Fruit fly (Drosophila melanogaster) whole organism, embryonic: ENCODE measurements around the gene Acn.

Experiments used
- Adf1 ChIP-seq: fragments of 200-800 bp; sonication (Bioruptor generic); IDR thresholded peaks from 2 replicates; pipeline ENCODE4 v1.3.6; 2022; ENCODE audit warnings: missing biosample characterization, missing genetic modification characterization
- B-H2 ChIP-seq: fragments of 200-800 bp; sonication (Bioruptor generic); optimal IDR thresholded peaks from 2 replicates; lab custom pipeline; 2018; ENCODE audit warnings: missing biosample characterization, mild to moderate bottlenecking, missing genetic modification characterization
- CG10274 ChIP-seq: fragments of 200-800 bp; sonication (Bioruptor generic); optimal IDR thresholded peaks from 3 replicates; lab custom pipeline; 2017; ENCODE audit warnings: missing biosample characterization, mild to moderate bottlenecking, missing genetic modification characterization
- CG10543 ChIP-seq: fragments of 200-800 bp; sonication (Bioruptor generic); optimal IDR thresholded peaks from 3 replicates; lab custom pipeline; 2017; ENCODE audit warnings: missing biosample characterization, mild to moderate bottlenecking, missing genetic modification characterization, moderate library complexity
- CG10654 ChIP-seq: fragments of 200-800 bp; sonication (Bioruptor generic); optimal IDR thresholded peaks from 2 replicates; lab custom pipeline; 2016; ENCODE audit warnings: missing biosample characterization, missing genetic modification characterization
- CG1233 ChIP-seq: fragments of 200-800 bp; sonication (Bioruptor generic); optimal IDR thresholded peaks from 4 replicates; lab custom pipeline; 2018; ENCODE audit warnings: missing biosample characterization, mild to moderate bottlenecking, missing genetic modification characterization
- CG13287 ChIP-seq: fragments of 200-800 bp; sonication (Bioruptor generic); IDR thresholded peaks from 2 replicates; pipeline ENCODE4 v1.3.6; 2022; ENCODE audit warnings: missing biosample characterization, missing genetic modification characterization; ENCODE audit not compliant: partially characterized antibody
- CG13775 ChIP-seq: fragments of 200-800 bp; sonication (Bioruptor generic); optimal IDR thresholded peaks from 3 replicates; lab custom pipeline; 2017; ENCODE audit warnings: missing biosample characterization, mild to moderate bottlenecking, missing genetic modification characterization
- CG13894 ChIP-seq: fragments of 200-800 bp; sonication (Bioruptor generic); optimal IDR thresholded peaks from 3 replicates; lab custom pipeline; 2018; ENCODE audit warnings: missing biosample characterization, mild to moderate bottlenecking, missing genetic modification characterization, moderate library complexity
- CG14050 ChIP-seq: fragments of 200-800 bp; sonication (Bioruptor generic); IDR thresholded peaks from 3 replicates; pipeline ENCODE4 v1.3.6; 2022; ENCODE audit warnings: missing biosample characterization, missing genetic modification characterization
- CG14667 ChIP-seq: fragments of 200-800 bp; sonication (Bioruptor generic); IDR thresholded peaks from 2 replicates; pipeline ENCODE4 v1.3.6; 2022; ENCODE audit warnings: missing biosample characterization, missing genetic modification characterization
- CG15011 ChIP-seq: fragments of 200-800 bp; sonication (Bioruptor generic); optimal IDR thresholded peaks from 3 replicates; lab custom pipeline; 2018; ENCODE audit warnings: missing biosample characterization, mild to moderate bottlenecking, missing genetic modification characterization
- CG15479 ChIP-seq: fragments of 200-800 bp; sonication (Bioruptor generic); optimal IDR thresholded peaks from 3 replicates; lab custom pipeline; 2019; ENCODE audit warnings: missing biosample characterization, mild to moderate bottlenecking, missing genetic modification characterization, moderate library complexity
- CG1602 ChIP-seq: fragments of 200-800 bp; sonication (Bioruptor generic); optimal IDR thresholded peaks from 3 replicates; lab custom pipeline; 2016; ENCODE audit warnings: missing biosample characterization, missing genetic modification characterization
- CG17612 ChIP-seq: fragments of 200-800 bp; sonication (Bioruptor generic); IDR thresholded peaks from 2 replicates; pipeline ENCODE4 v1.3.6; 2022; ENCODE audit warnings: missing biosample characterization, missing genetic modification characterization
- CG18262 ChIP-seq: fragments of 200-800 bp; optimal IDR thresholded peaks from 3 replicates; lab custom pipeline; 2019; ENCODE audit warnings: missing biosample characterization, mild to moderate bottlenecking, missing genetic modification characterization, moderate library complexity
- CG30020 ChIP-seq: fragments of 200-800 bp; optimal IDR thresholded peaks from 2 replicates; lab custom pipeline; 2019; ENCODE audit warnings: missing biosample characterization, mild to moderate bottlenecking, missing genetic modification characterization, moderate library complexity
- CG32772 ChIP-seq: fragments of 200-800 bp; sonication (Bioruptor generic); IDR thresholded peaks from 2 replicates; pipeline ENCODE4 v1.3.6; 2022; ENCODE audit warnings: missing biosample characterization, missing genetic modification characterization
- CG3281 ChIP-seq: fragments of 200-800 bp; sonication (Bioruptor generic); optimal IDR thresholded peaks from 3 replicates; lab custom pipeline; 2017; ENCODE audit warnings: missing biosample characterization, mild to moderate bottlenecking, missing genetic modification characterization
- CG34376 ChIP-seq: fragments of 200-800 bp; sonication (Bioruptor generic); optimal IDR thresholded peaks from 2 replicates; lab custom pipeline; 2018; ENCODE audit warnings: missing biosample characterization, mild to moderate bottlenecking, missing genetic modification characterization
- CG42726 ChIP-seq: fragments of 200-800 bp; sonication (Bioruptor generic); IDR thresholded peaks from 2 replicates; pipeline ENCODE4 v1.3.6; 2022; ENCODE audit warnings: missing biosample characterization, missing genetic modification characterization; ENCODE audit not compliant: partially characterized antibody
- CG4424 ChIP-seq: fragments of 200-800 bp; sonication (Bioruptor generic); optimal IDR thresholded peaks from 3 replicates; lab custom pipeline; 2016; ENCODE audit warnings: missing biosample characterization, missing genetic modification characterization
- CG4730 ChIP-seq: fragments of 200-800 bp; sonication (Bioruptor generic); IDR thresholded peaks from 2 replicates; pipeline ENCODE4 v1.3.6; 2022; ENCODE audit warnings: missing biosample characterization, missing genetic modification characterization
- CG5180 ChIP-seq: fragments of 200-800 bp; sonication (Bioruptor generic); optimal IDR thresholded peaks from 3 replicates; lab custom pipeline; 2017; ENCODE audit warnings: missing biosample characterization, missing genetic modification characterization, mild to moderate bottlenecking, moderate library complexity, missing genetic modification reagents
- CG9215 ChIP-seq: fragments of 200-800 bp; sonication (Bioruptor generic); IDR thresholded peaks from 2 replicates; pipeline ENCODE4 v1.3.6; 2022; ENCODE audit warnings: missing biosample characterization, missing genetic modification characterization
- CG9876 ChIP-seq: fragments of 200-800 bp; sonication (Bioruptor generic); optimal IDR thresholded peaks from 2 replicates; lab custom pipeline; 2016; ENCODE audit warnings: missing biosample characterization, missing genetic modification characterization
- Doc3 ChIP-seq: fragments of 200-800 bp; sonication (Bioruptor generic); IDR thresholded peaks from 3 replicates; pipeline ENCODE4 v1.3.6; 2022; ENCODE audit warnings: missing biosample characterization, missing genetic modification characterization; ENCODE audit not compliant: partially characterized antibody
- Fer1 ChIP-seq: fragments of 200-800 bp; sonication (Bioruptor generic); optimal IDR thresholded peaks from 2 replicates; lab custom pipeline; 2017; ENCODE audit warnings: missing biosample characterization, mild to moderate bottlenecking, missing genetic modification characterization
- H2.0 ChIP-seq: fragments of 200-800 bp; sonication (Bioruptor generic); IDR thresholded peaks from 2 replicates; pipeline ENCODE4 v1.3.6; 2022; ENCODE audit warnings: missing biosample characterization, missing genetic modification characterization
- HLH54F ChIP-seq: fragments of 200-800 bp; sonication (Bioruptor generic); optimal IDR thresholded peaks from 3 replicates; lab custom pipeline; 2016; ENCODE audit warnings: missing biosample characterization, missing genetic modification characterization
- HmgZ ChIP-seq: fragments of 200-800 bp; sonication (Bioruptor generic); optimal IDR thresholded peaks from 2 replicates; lab custom pipeline; 2018; ENCODE audit warnings: missing biosample characterization, mild to moderate bottlenecking, missing genetic modification characterization
- Hmx ChIP-seq: fragments of 200-800 bp; sonication (Bioruptor generic); optimal IDR thresholded peaks from 2 replicates; lab custom pipeline; 2016; ENCODE audit warnings: missing biosample characterization, missing genetic modification characterization
- Nf-YA ChIP-seq: fragments of 200-800 bp; sonication (Bioruptor generic); IDR thresholded peaks from 2 replicates; pipeline ENCODE4 v1.3.6; 2022; ENCODE audit warnings: missing biosample characterization, missing genetic modification characterization
- Ssrp ChIP-seq: fragments of 200-800 bp; sonication (Bioruptor generic); optimal IDR thresholded peaks from 2 replicates; lab custom pipeline; 2018; ENCODE audit warnings: missing biosample characterization, mild to moderate bottlenecking, missing genetic modification characterization, moderate library complexity
- TFAM ChIP-seq: fragments of 200-800 bp; sonication (Bioruptor generic); optimal IDR thresholded peaks from 2 replicates; lab custom pipeline; 2017; ENCODE audit warnings: missing biosample characterization, missing genetic modification characterization, inconsistent platforms
- abd-A ChIP-seq: fragments of 200-800 bp; sonication (Bioruptor generic); optimal IDR thresholded peaks from 3 replicates; lab custom pipeline; 2019; ENCODE audit warnings: missing biosample characterization, mild to moderate bottlenecking, missing genetic modification characterization, moderate library complexity
- chn ChIP-seq: fragments of 200-800 bp; sonication (Bioruptor generic); optimal IDR thresholded peaks from 2 replicates; lab custom pipeline; 2016; ENCODE audit warnings: missing biosample characterization, missing genetic modification characterization
- dpn ChIP-seq, 2 experiments: fragments of 200-800 bp; sonication (Bioruptor generic); optimal IDR thresholded peaks; 3 replicates each; lab custom pipeline; 2016; ENCODE audit warnings: missing biosample characterization in 2 of 2, missing genetic modification characterization in 2 of 2
- ewg ChIP-seq: fragments of 200-800 bp; sonication (Bioruptor generic); optimal IDR thresholded peaks from 3 replicates; lab custom pipeline; 2017; ENCODE audit warnings: mild to moderate bottlenecking, missing biosample characterization, missing genetic modification reagents, missing genetic modification characterization
- her ChIP-seq: fragments of 200-800 bp; sonication (Bioruptor generic); optimal IDR thresholded peaks from 2 replicates; lab custom pipeline; 2016; ENCODE audit warnings: missing biosample characterization, missing genetic modification characterization
- nom ChIP-seq: fragments of 200-800 bp; sonication (Bioruptor generic); optimal IDR thresholded peaks from 2 replicates; lab custom pipeline; 2017; ENCODE audit warnings: missing biosample characterization, missing genetic modification characterization, mild to moderate bottlenecking, moderate library complexity, missing genetic modification reagents
- pho ChIP-seq: fragments of 200-800 bp; sonication (Bioruptor generic); optimal IDR thresholded peaks from 2 replicates; lab custom pipeline; 2016; ENCODE audit warnings: missing biosample characterization, missing genetic modification characterization
- seq ChIP-seq: fragments of 200-800 bp; sonication (Bioruptor generic); IDR thresholded peaks from 2 replicates; pipeline ENCODE4 v1.3.6; 2022; ENCODE audit warnings: missing biosample characterization, missing genetic modification characterization
- so ChIP-seq: fragments of 200-800 bp; sonication (Bioruptor generic); IDR thresholded peaks from 3 replicates; pipeline ENCODE4 v1.3.6; 2022; ENCODE audit warnings: missing biosample characterization, missing genetic modification characterization
- sr ChIP-seq: fragments of 200-800 bp; sonication (Bioruptor generic); IDR thresholded peaks from 3 replicates; pipeline ENCODE4 v1.3.6; 2022; ENCODE audit warnings: missing biosample characterization, missing genetic modification characterization
- tin ChIP-seq: fragments of 200-800 bp; sonication (Bioruptor generic); optimal IDR thresholded peaks from 3 replicates; lab custom pipeline; 2016; ENCODE audit warnings: missing biosample characterization, missing genetic modification characterization
- ttk ChIP-seq: fragments of 200-800 bp; sonication (Bioruptor generic); IDR thresholded peaks from 2 replicates; pipeline ENCODE4 v2.1.2; 2022; ENCODE audit warnings: missing biosample characterization, missing genetic modification characterization
- unc-4 ChIP-seq: fragments of 200-800 bp; sonication (Bioruptor generic); IDR thresholded peaks from 2 replicates; pipeline ENCODE4 v1.3.6; 2022; ENCODE audit warnings: missing biosample characterization, missing genetic modification characterization; ENCODE audit not compliant: partially characterized antibody
- zfh1 ChIP-seq: fragments of 200-800 bp; sonication (Bioruptor generic); IDR thresholded peaks from 3 replicates; pipeline ENCODE4 v1.3.6; 2022; ENCODE audit warnings: missing biosample characterization, missing genetic modification characterization

Gene Acn

DNA sequence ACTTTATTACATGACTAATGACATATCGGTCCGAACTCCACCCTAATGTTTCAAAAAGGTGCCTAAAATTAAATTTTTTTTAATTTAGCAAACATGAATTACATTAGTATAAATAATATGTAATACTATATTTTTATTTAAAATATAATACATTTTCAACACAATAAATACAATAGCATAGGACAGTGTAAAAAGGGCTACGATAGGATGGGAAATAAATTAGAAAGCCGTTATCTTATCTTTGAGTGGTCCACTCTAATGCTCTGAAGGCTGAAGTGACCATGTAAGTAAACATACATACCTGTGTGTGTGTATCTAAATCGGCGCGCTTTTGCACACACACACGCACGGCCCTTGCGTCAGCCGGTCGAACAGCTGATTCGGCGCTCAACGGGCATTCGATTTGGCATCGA is 42.2 kb upstream of the Acn start, which contains the start of gene CG31793 (continued):
- TF ChIP-seq Ssrp (tag; lab: Kevin White, UChicago) (no peak), ttk (no peak), CG10654 (peak; percentile 30), TFAM (no peak), H2.0 (GFP tag; lab: Robert Waterston, UW) (0 out of 2 replicates have a peak, but pooled peaks have one; percentile 22), CG10274 (no peak), so (GFP tag; lab: Robert Waterston, UW) (no peak), CG3281 (GFP tag; lab: Kevin White, UChicago) (peak; percentile 76), sr (GFP tag; lab: Robert Waterston, UW) (no peak), CG14667 (GFP tag; lab: Robert Waterston, UW) (no peak), CG14050 (GFP tag; lab: Robert Waterston, UW) (peak; percentile 12; the same call in 1 of the 3 replicates), Hmx (GFP tag; lab: Kevin White, UChicago) (no peak), CG18262 (tag; lab: Kevin White, UChicago) (peak; percentile 57), Doc3 (no peak), CG1233 (GFP tag; lab: Kevin White, UChicago) (peak; percentile 50), CG42726 (no peak), CG34376 (GFP tag; lab: Kevin White, UChicago) (peak; percentile 66), CG13894 (tag; lab: Kevin White, UChicago) (peak; percentile 72), CG9215 (GFP tag; lab: Robert Waterston, UW) (no peak), tin (GFP tag; lab: Kevin White, UChicago) (peak; percentile 2), CG15011 (GFP tag; lab: Kevin White, UChicago) (peak; percentile 5), dpn (GFP tag; optimal IDR thresholded peaks at IDR 0.05; lab: Kevin White, UChicago) (peak in 1 of 2 experiments; percentile 32), unc-4 (GFP tag; lab: Robert Waterston, UW) (no peak), seq (no peak), CG4424 (peak; percentile 23), CG13775 (GFP tag; lab: Kevin White, UChicago) (peak; percentile 46), CG15479 (GFP tag; lab: Kevin White, UChicago) (peak; percentile 69), chn (GFP tag; lab: Kevin White, UChicago) (no peak), HLH54F (no peak), CG30020 (tag; lab: Kevin White, UChicago) (peak; percentile 4), CG10543 (GFP tag; lab: Kevin White, UChicago) (peak; percentile 67), her (GFP tag; lab: Kevin White, UChicago) (no peak), HmgZ (tag; lab: Kevin White, UChicago) (peak; percentile 53), ewg (GFP tag; lab: Kevin White, UChicago) (no peak), Nf-YA (GFP tag; lab: Robert Waterston, UW) (no peak), CG32772 (no peak), CG1602 (GFP tag; lab: Kevin White, UChicago) (peak; percentile 3), abd-A (tag; lab: Kevin White, UChicago) (no peak), CG17612 (GFP tag; lab: Robert Waterston, UW) (no peak), CG13287 (GFP tag; lab: Robert Waterston, UW) (peak; percentile 45; the same call in 1 of the 2 replicates), CG5180 (GFP tag; lab: Kevin White, UChicago) (no peak), zfh1 (no peak), B-H2 (GFP tag; lab: Kevin White, UChicago) (peak; percentile 49), pho (GFP tag; lab: Kevin White, UChicago) (no peak), Fer1 (peak; percentile 65), nom (GFP tag; lab: Kevin White, UChicago) (no peak), Adf1 (GFP tag; lab: Robert Waterston, UW) (peak; percentile 26; the same call in 1 of the 2 replicates), CG4730 (no peak), CG9876 (GFP tag; lab: Kevin White, UChicago) (no peak)
